Fruit fly (Drosophila melanogaster) whole organism, wandering third instar larva: ENCODE measurements around the gene Shawl.

Source experiments
- Abd-B ChIP-seq: fragments of >200 bp; optimal IDR thresholded peaks from 2 replicates; lab custom pipeline; 2017; ENCODE audit warnings: missing biosample characterization, missing genetic modification characterization
- CG32264 ChIP-seq: fragments of 200-800 bp; sonication (Bioruptor generic); optimal IDR thresholded peaks from 2 replicates; lab custom pipeline; 2016; ENCODE audit warnings: missing biosample characterization, missing genetic modification characterization
- CG9705 ChIP-seq: fragments of 200-800 bp; sonication (Bioruptor generic); optimal IDR thresholded peaks from 2 replicates; lab custom pipeline; 2018; ENCODE audit warnings: missing biosample characterization, mild to moderate bottlenecking, missing genetic modification characterization
- CrebA ChIP-seq: fragments of 200-800 bp; sonication (Bioruptor generic); optimal IDR thresholded peaks from 2 replicates; lab custom pipeline; 2016; ENCODE audit warnings: missing biosample characterization, mild to moderate bottlenecking, missing genetic modification characterization, borderline replicate concordance
- Dfd ChIP-seq: fragments of >200 bp; optimal IDR thresholded peaks from 2 replicates; lab custom pipeline; 2017; ENCODE audit warnings: missing biosample characterization, missing genetic modification characterization
- Dif ChIP-seq: fragments of 200-275, 200-300 bp; sonication (Bioruptor generic); optimal IDR thresholded peaks from 2 replicates; lab custom pipeline; 2018; ENCODE audit warnings: missing biosample characterization, missing genetic modification characterization; ENCODE audit not compliant: partially characterized antibody
- GATAd ChIP-seq: sonication (Bioruptor generic); optimal IDR thresholded peaks from 2 replicates; lab custom pipeline; 2016; ENCODE audit warnings: missing biosample characterization, missing genetic modification characterization
- HLH106 ChIP-seq: fragments of 200-800 bp; optimal IDR thresholded peaks from 3 replicates; lab custom pipeline; 2019; ENCODE audit warnings: missing biosample characterization, mild to moderate bottlenecking, missing genetic modification characterization, moderate library complexity
- Hnf4 ChIP-seq: fragments of 200-800 bp; sonication (Bioruptor generic); optimal IDR thresholded peaks from 2 replicates; lab custom pipeline; 2016; ENCODE audit warnings: missing biosample characterization, mild to moderate bottlenecking, missing genetic modification characterization
- Hr78 ChIP-seq: fragments of >200 bp; optimal IDR thresholded peaks from 2 replicates; lab custom pipeline; 2017; ENCODE audit warnings: missing biosample characterization, missing genetic modification characterization
- Jra ChIP-seq: sonication (Bioruptor generic); optimal IDR thresholded peaks from 2 replicates; lab custom pipeline; 2016; ENCODE audit warnings: missing biosample characterization, missing genetic modification characterization
- Mio ChIP-seq: sonication (Bioruptor generic); optimal IDR thresholded peaks from 2 replicates; lab custom pipeline; 2016; ENCODE audit warnings: missing biosample characterization, missing genetic modification characterization
- Myc ChIP-seq: fragments of >200 bp; optimal IDR thresholded peaks from 2 replicates; lab custom pipeline; 2017
- N ChIP-seq: fragments of >200 bp; optimal IDR thresholded peaks from 2 replicates; lab custom pipeline; 2018; ENCODE audit warnings: missing biosample characterization, missing external identifiers, missing genetic modification characterization
- OdsH ChIP-seq: fragments of 200-800 bp; sonication (Bioruptor generic); optimal IDR thresholded peaks from 2 replicates; lab custom pipeline; 2016; ENCODE audit warnings: missing biosample characterization, mild to moderate bottlenecking, missing genetic modification characterization
- Rel ChIP-seq, 2 experiments: fragments of 200-800 bp; sonication (Bioruptor generic) in 1 of 2; optimal IDR thresholded peaks; 2 replicates in 1 of 2; 3 replicates in 1 of 2; lab custom pipeline; 2016 to 2019; ENCODE audit warnings: mild to moderate bottlenecking in 2 of 2, missing biosample characterization in 2 of 2, missing genetic modification characterization in 2 of 2, moderate library complexity in 1 of 2
- Sp1 ChIP-seq: fragments of 200-800 bp; sonication (Bioruptor generic); optimal IDR thresholded peaks from 3 replicates; lab custom pipeline; 2019; ENCODE audit warnings: missing biosample characterization, mild to moderate bottlenecking, missing genetic modification characterization, moderate library complexity
- Vsx2 ChIP-seq: fragments of 200-300, 225-300 bp; sonication (Bioruptor generic); optimal IDR thresholded peaks from 2 replicates; lab custom pipeline; 2018; ENCODE audit warnings: missing biosample characterization, missing genetic modification characterization; ENCODE audit not compliant: partially characterized antibody
- br ChIP-seq: fragments of 200-800 bp; sonication (Bioruptor generic); optimal IDR thresholded peaks from 2 replicates; lab custom pipeline; 2016; ENCODE audit warnings: missing biosample characterization, missing genetic modification characterization
- brk ChIP-seq: fragments of 200-800 bp; sonication (Bioruptor generic); optimal IDR thresholded peaks from 2 replicates; lab custom pipeline; 2016; ENCODE audit warnings: missing biosample characterization, mild to moderate bottlenecking, missing genetic modification characterization
- dl ChIP-seq, 2 experiments: fragments of 175-275, 200-275 bp in 1 of 2; fragments of 200-275 bp in 1 of 2; sonication (Bioruptor generic); optimal IDR thresholded peaks; lab custom pipeline; 2018; ENCODE audit warnings: mild to moderate bottlenecking in 2 of 2, missing biosample characterization in 2 of 2, missing genetic modification characterization in 2 of 2, moderate library complexity in 2 of 2; ENCODE audit not compliant: partially characterized antibody in 2 of 2, insufficient read depth in 1 of 2
- dmrt93B ChIP-seq: fragments of 200-800 bp; sonication (Bioruptor generic); optimal IDR thresholded peaks from 2 replicates; lab custom pipeline; 2018; ENCODE audit warnings: missing biosample characterization, mild to moderate bottlenecking, missing genetic modification characterization
- dsf ChIP-seq: sonication (Bioruptor generic); optimal IDR thresholded peaks from 2 replicates; lab custom pipeline; 2016; ENCODE audit warnings: missing biosample characterization, missing genetic modification characterization, borderline replicate concordance
- ey ChIP-seq: fragments of 200-800 bp; sonication (Bioruptor generic); optimal IDR thresholded peaks from 2 replicates; lab custom pipeline; 2016; ENCODE audit warnings: missing biosample characterization, missing genetic modification characterization
- foxo ChIP-seq, 2 experiments: fragments of 200-800 bp; sonication (Bioruptor generic); optimal IDR thresholded peaks; 2 replicates in 1 of 2; 3 replicates in 1 of 2; lab custom pipeline; 2016 to 2017; ENCODE audit warnings: missing biosample characterization in 2 of 2, missing genetic modification characterization in 2 of 2
- fru ChIP-seq: fragments of 200-800 bp; sonication (Bioruptor generic); optimal IDR thresholded peaks from 3 replicates; lab custom pipeline; 2016; ENCODE audit warnings: missing biosample characterization, mild to moderate bottlenecking, missing genetic modification characterization
- h ChIP-seq: fragments of 200-800 bp; sonication (Bioruptor generic); optimal IDR thresholded peaks from 3 replicates; lab custom pipeline; 2016; ENCODE audit warnings: missing biosample characterization, mild to moderate bottlenecking, missing genetic modification characterization
- jim ChIP-seq: fragments of 175-275, 200-325 bp; sonication (Bioruptor generic); optimal IDR thresholded peaks from 2 replicates; lab custom pipeline; 2016; ENCODE audit warnings: missing biosample characterization, mild to moderate bottlenecking, missing genetic modification characterization
- lola ChIP-seq: fragments of >200 bp; optimal IDR thresholded peaks from 2 replicates; lab custom pipeline; 2017; ENCODE audit warnings: missing biosample characterization, missing genetic modification characterization
- pan ChIP-seq: fragments of >200 bp; optimal IDR thresholded peaks from 2 replicates; lab custom pipeline; 2017
- psq ChIP-seq: fragments of 200-800 bp; sonication (Bioruptor generic); optimal IDR thresholded peaks from 3 replicates; lab custom pipeline; 2017; ENCODE audit warnings: missing biosample characterization, mild to moderate bottlenecking, missing genetic modification characterization, moderate library complexity
- rgr ChIP-seq: fragments of 200-800 bp; sonication (Bioruptor generic); optimal IDR thresholded peaks from 3 replicates; lab custom pipeline; 2016; ENCODE audit warnings: missing biosample characterization, mild to moderate bottlenecking, missing genetic modification characterization
- sage ChIP-seq: fragments of 200-800 bp; sonication (Bioruptor generic); optimal IDR thresholded peaks from 2 replicates; lab custom pipeline; 2016; ENCODE audit warnings: missing biosample characterization, mild to moderate bottlenecking, missing genetic modification characterization
- sv ChIP-seq: fragments of 200-800 bp; sonication (Bioruptor generic); optimal IDR thresholded peaks from 3 replicates; lab custom pipeline; 2016; ENCODE audit warnings: missing biosample characterization, missing genetic modification characterization
- tai ChIP-seq: sonication (Bioruptor generic); optimal IDR thresholded peaks from 2 replicates; lab custom pipeline; 2016; ENCODE audit warnings: missing biosample characterization, missing genetic modification characterization
- usp ChIP-seq: fragments of >200 bp; optimal IDR thresholded peaks from 2 replicates; lab custom pipeline; 2017; ENCODE audit warnings: missing biosample characterization, missing genetic modification characterization
- woc ChIP-seq: sonication (Bioruptor generic); optimal IDR thresholded peaks from 2 replicates; lab custom pipeline; 2016; ENCODE audit warnings: missing biosample characterization, mild to moderate bottlenecking, missing genetic modification characterization

Shawl gene

dm6 chr2L:9388013-9388605 lies 26.8 kb downstream of the Shawl start:
- peak; percentile 85 for TF ChIP-seq dmrt93B
- TF ChIP-seq tai (GFP tag; lab: Kevin White, UChicago), result no peak
- TF ChIP-seq foxo (GFP tag; optimal IDR thresholded peaks at IDR 0.05; lab: Kevin White, UChicago), result peak; percentile 73 to 95
- TF ChIP-seq Rel (GFP tag; optimal IDR thresholded peaks at IDR 0.05; lab: Kevin White, UChicago), result no peak
- peak; percentile 58 for TF ChIP-seq Rel (tag; optimal IDR thresholded peaks at IDR 0.05; lab: Kevin White, UChicago)
- TF ChIP-seq jim, result no peak
- TF ChIP-seq pan (lab: Kevin White, UChicago), result no peak
- TF ChIP-seq usp (GFP tag; lab: Kevin White, UChicago), result no peak
- no peak for TF ChIP-seq N (GFP tag; lab: Kevin White, UChicago)
- TF ChIP-seq h (GFP tag; lab: Kevin White, UChicago), result peak; percentile 95
- TF ChIP-seq Hnf4 (GFP tag; lab: Kevin White, UChicago), result peak; percentile 89
- TF ChIP-seq dl (GFP tag; optimal IDR thresholded peaks at IDR 0.05; lab: Kevin White, UChicago; ENCODE audit: insufficient read depth in 1 of 2, partially characterized antibody in 2 of 2), result peak in 1 of 2 experiments; percentile 24
- TF ChIP-seq Myc (lab: Kevin White, UChicago), result no peak
- peak; percentile 24 for TF ChIP-seq Dif (GFP tag; lab: Kevin White, UChicago)
- peak; percentile 93 for TF ChIP-seq OdsH (GFP tag; lab: Kevin White, UChicago)
- TF ChIP-seq lola (GFP tag; lab: Kevin White, UChicago), result no peak
- TF ChIP-seq psq (GFP tag; lab: Kevin White, UChicago), result peak; percentile 90
- TF ChIP-seq GATAd (GFP tag; lab: Kevin White, UChicago), result no peak
- TF ChIP-seq Jra (GFP tag; lab: Kevin White, UChicago), result peak; percentile 57
- peak; percentile 95 for TF ChIP-seq woc (GFP tag; lab: Kevin White, UChicago)
- TF ChIP-seq CrebA (GFP tag; lab: Kevin White, UChicago), result peak; percentile 84
- peak; percentile 89 for TF ChIP-seq CG32264 (GFP tag; lab: Kevin White, UChicago)
- TF ChIP-seq HLH106, result peak; percentile 81
- peak; percentile 75 for TF ChIP-seq Mio (GFP tag; lab: Kevin White, UChicago)
- no peak for TF ChIP-seq dsf (GFP tag; lab: Kevin White, UChicago)
- TF ChIP-seq Abd-B, result no peak
- no peak for TF ChIP-seq Hr78 (GFP tag; lab: Kevin White, UChicago)
- peak; percentile 74 for TF ChIP-seq sage (GFP tag; lab: Kevin White, UChicago)
- peak; percentile 10 for TF ChIP-seq CG9705
- TF ChIP-seq br (GFP tag; lab: Kevin White, UChicago), result peak; percentile 93
- TF ChIP-seq Dfd (GFP tag; lab: Kevin White, UChicago), result no peak
- TF ChIP-seq rgr (GFP tag; lab: Kevin White, UChicago), result peak; percentile 95
- peak; percentile 65 for TF ChIP-seq brk (GFP tag; lab: Kevin White, UChicago)
- peak; percentile 95 for TF ChIP-seq ey
- TF ChIP-seq sv (GFP tag; lab: Kevin White, UChicago), result peak; percentile 40
- no peak for TF ChIP-seq Vsx2
- TF ChIP-seq fru (GFP tag; lab: Kevin White, UChicago), result peak; percentile 97
- TF ChIP-seq Sp1, result peak; percentile 81

DNA sequence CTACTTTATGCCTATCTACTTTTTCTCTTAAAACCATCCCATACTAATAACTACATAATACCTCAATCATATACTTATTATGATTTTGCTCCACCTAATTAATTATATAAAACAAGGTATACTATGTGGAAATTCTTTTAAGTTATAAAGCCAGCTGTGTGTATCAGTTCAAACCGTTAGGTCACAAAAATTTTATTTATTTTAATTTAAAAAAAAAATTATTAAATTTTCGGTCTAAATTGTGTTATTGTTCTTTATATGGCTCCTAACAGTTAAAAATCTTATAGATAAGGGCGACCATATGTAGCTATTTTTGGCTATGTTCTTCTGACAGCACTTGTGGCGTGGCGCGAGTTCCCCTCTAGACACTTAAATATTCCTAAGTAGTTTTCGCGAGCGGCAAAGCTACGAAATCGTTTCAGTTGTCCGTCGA lies 27.7 kb downstream of the Shawl start, which contains the start of gene Aldh:
Gene Aldh (plus strand): TSS at position 150 of the 433 bp plus-strand sequence.
- TF ChIP-seq br (GFP tag; lab: Kevin White, UChicago), result no peak
- TF ChIP-seq CrebA (GFP tag; lab: Kevin White, UChicago), result no peak
- TF ChIP-seq rgr (GFP tag; lab: Kevin White, UChicago), result peak; percentile 20
- no peak for TF ChIP-seq CG9705
- no peak for TF ChIP-seq dmrt93B
- TF ChIP-seq GATAd (GFP tag; lab: Kevin White, UChicago), result no peak
- TF ChIP-seq HLH106, result no peak
- no peak for TF ChIP-seq Jra (GFP tag; lab: Kevin White, UChicago)
- TF ChIP-seq Myc (lab: Kevin White, UChicago), result peak; percentile 30
